Fruit fly (Drosophila melanogaster) whole organism, embryonic: ENCODE data around the gene CG10863.

ENCODE experiments used
- Ada2b ChIP-seq: fragments of 200-800 bp; sonication (Bioruptor generic); IDR thresholded peaks from 2 replicates; pipeline ENCODE4 v1.3.6; 2022; ENCODE audit warnings: missing biosample characterization, missing genetic modification characterization
- CG10366 ChIP-seq: fragments of 200-800 bp; sonication (Bioruptor generic); IDR thresholded peaks from 2 replicates; pipeline ENCODE4 v1.3.6; 2022; ENCODE audit warnings: missing biosample characterization, missing genetic modification characterization
- CG10462 ChIP-seq: fragments of 200-800 bp; sonication (Bioruptor generic); optimal IDR thresholded peaks from 2 replicates; lab custom pipeline; 2016; ENCODE audit warnings: missing biosample characterization, missing genetic modification characterization
- CG10959 ChIP-seq: fragments of 200-800 bp; sonication (Bioruptor generic); IDR thresholded peaks from 2 replicates; pipeline ENCODE4 v1.3.6; 2022; ENCODE audit warnings: missing biosample characterization, missing genetic modification characterization
- CG11398 ChIP-seq: fragments of 200-800 bp; sonication (Bioruptor generic); optimal IDR thresholded peaks from 2 replicates; lab custom pipeline; 2016; ENCODE audit warnings: missing biosample characterization, missing genetic modification characterization
- CG17328 ChIP-seq: fragments of 200-800 bp; sonication (Bioruptor generic); IDR thresholded peaks from 2 replicates; pipeline ENCODE4 v1.3.6; 2022; ENCODE audit warnings: missing biosample characterization, missing genetic modification characterization
- CG2116 ChIP-seq: fragments of 200-800 bp; sonication (Bioruptor generic); optimal IDR thresholded peaks from 3 replicates; lab custom pipeline; 2018; ENCODE audit warnings: missing biosample characterization, mild to moderate bottlenecking, missing genetic modification characterization
- CG2712 ChIP-seq: fragments of 200-800 bp; optimal IDR thresholded peaks from 3 replicates; lab custom pipeline; 2019; ENCODE audit warnings: missing biosample characterization, mild to moderate bottlenecking, missing genetic modification characterization, moderate library complexity
- CG31365 ChIP-seq: fragments of 200-800 bp; sonication (Bioruptor generic); optimal IDR thresholded peaks from 2 replicates; lab custom pipeline; 2018; ENCODE audit warnings: missing biosample characterization, mild to moderate bottlenecking, missing genetic modification characterization
- CG32767 ChIP-seq: fragments of 200-800 bp; sonication (Bioruptor generic); IDR thresholded peaks from 2 replicates; pipeline ENCODE4 v1.3.6; 2022; ENCODE audit warnings: missing biosample characterization, missing genetic modification characterization
- CG32772 ChIP-seq: fragments of 200-800 bp; sonication (Bioruptor generic); IDR thresholded peaks from 2 replicates; pipeline ENCODE4 v1.3.6; 2022; ENCODE audit warnings: missing biosample characterization, missing genetic modification characterization
- CG4707 ChIP-seq: fragments of 200-800 bp; sonication (Bioruptor generic); optimal IDR thresholded peaks from 2 replicates; lab custom pipeline; 2018; ENCODE audit warnings: missing biosample characterization, mild to moderate bottlenecking, missing genetic modification characterization, moderate library complexity
- CG6272 ChIP-seq: fragments of 200-800 bp; sonication (Bioruptor generic); IDR thresholded peaks from 2 replicates; pipeline ENCODE4 v1.3.6; 2022; ENCODE audit warnings: missing biosample characterization, missing genetic modification characterization
- CG6854 ChIP-seq: fragments of 200-800 bp; sonication (Bioruptor generic); optimal IDR thresholded peaks from 3 replicates; lab custom pipeline; 2017; ENCODE audit warnings: missing biosample characterization, mild to moderate bottlenecking, missing genetic modification characterization
- CG7963 ChIP-seq: fragments of 200-800 bp; sonication (Bioruptor generic); IDR thresholded peaks from 3 replicates; pipeline ENCODE4 v1.3.6; 2022; ENCODE audit warnings: missing biosample characterization, missing genetic modification characterization; ENCODE audit not compliant: partially characterized antibody
- Chrac-16 ChIP-seq: fragments of 200-800 bp; sonication (Bioruptor generic); optimal IDR thresholded peaks from 3 replicates; lab custom pipeline; 2016; ENCODE audit warnings: missing biosample characterization, missing genetic modification characterization
- Dref ChIP-seq: fragments of 200-800 bp; sonication (Bioruptor generic); IDR thresholded peaks from 2 replicates; pipeline ENCODE4 v1.3.6; 2022; ENCODE audit warnings: missing biosample characterization, missing genetic modification characterization
- Drgx ChIP-seq: fragments of 200-800 bp; sonication (Bioruptor generic); IDR thresholded peaks from 2 replicates; pipeline ENCODE4 v1.3.6; 2022; ENCODE audit warnings: missing biosample characterization, missing genetic modification characterization
- Ets97D ChIP-seq: fragments of 200-800 bp; sonication (Bioruptor generic); optimal IDR thresholded peaks from 3 replicates; lab custom pipeline; 2016; ENCODE audit warnings: missing biosample characterization, missing genetic modification characterization
- Kr ChIP-seq: fragments of 200-800 bp; sonication (Bioruptor generic); optimal IDR thresholded peaks from 2 replicates; lab custom pipeline; 2017; ENCODE audit warnings: missing biosample characterization, mild to moderate bottlenecking, missing genetic modification characterization
- MBD-R2 ChIP-seq: fragments of 200-800 bp; sonication (Bioruptor generic); IDR thresholded peaks from 2 replicates; pipeline ENCODE4 v1.3.6; 2022; ENCODE audit warnings: missing biosample characterization, missing genetic modification characterization
- Med ChIP-seq: fragments of 200-800 bp; sonication (Bioruptor generic); peaks from one replicate; lab custom pipeline; 2016; ENCODE audit warnings: missing biosample characterization, missing genetic modification characterization, mild to moderate bottlenecking, inconsistent platforms, moderate library complexity
- NFAT ChIP-seq: fragments of 200-800 bp; sonication (Bioruptor generic); IDR thresholded peaks from 2 replicates; pipeline ENCODE4 v1.3.6; 2022; ENCODE audit warnings: missing biosample characterization, missing genetic modification characterization
- Neu2 ChIP-seq: fragments of 200-800 bp; sonication (Bioruptor generic); optimal IDR thresholded peaks from 3 replicates; lab custom pipeline; 2016; ENCODE audit warnings: missing biosample characterization, missing genetic modification characterization, borderline replicate concordance
- Nf-YB ChIP-seq: fragments of 200-800 bp; sonication (Bioruptor generic); optimal IDR thresholded peaks from 3 replicates; lab custom pipeline; 2019; ENCODE audit warnings: missing biosample characterization, mild to moderate bottlenecking, missing genetic modification characterization, moderate library complexity
- PHDP ChIP-seq: fragments of 200-800 bp; sonication (Bioruptor generic); optimal IDR thresholded peaks from 3 replicates; lab custom pipeline; 2018; ENCODE audit warnings: missing biosample characterization, mild to moderate bottlenecking, missing genetic modification characterization, moderate library complexity
- Rfx ChIP-seq: fragments of 200-800 bp; sonication (Bioruptor generic); IDR thresholded peaks from 2 replicates; pipeline ENCODE4 v1.3.6; 2022; ENCODE audit warnings: missing biosample characterization, missing genetic modification characterization
- Sin3A ChIP-seq: fragments of >200 bp; optimal IDR thresholded peaks from 2 replicates; lab custom pipeline; 2018
- al ChIP-seq: fragments of 200-800 bp; sonication (Bioruptor generic); IDR thresholded peaks from 2 replicates; pipeline ENCODE4 v1.3.6; 2022; ENCODE audit warnings: missing biosample characterization, missing genetic modification characterization
- ara ChIP-seq: fragments of 200-800 bp; sonication (Bioruptor generic); IDR thresholded peaks from 2 replicates; pipeline ENCODE4 v1.3.6; 2022; ENCODE audit warnings: missing biosample characterization, missing genetic modification characterization
- ase ChIP-seq: fragments of 200-800 bp; sonication (Bioruptor generic); IDR thresholded peaks from 3 replicates; pipeline ENCODE4 v1.3.6; 2022; ENCODE audit warnings: missing biosample characterization, missing genetic modification characterization
- ato ChIP-seq: fragments of 200-800 bp; sonication (Bioruptor generic); IDR thresholded peaks from 2 replicates; pipeline ENCODE4 v1.3.6; 2022; ENCODE audit warnings: missing biosample characterization, missing genetic modification characterization; ENCODE audit not compliant: partially characterized antibody
- bigmax ChIP-seq: fragments of 200-800 bp; sonication (Bioruptor generic); optimal IDR thresholded peaks from 2 replicates; lab custom pipeline; 2018; ENCODE audit warnings: missing biosample characterization, mild to moderate bottlenecking, missing genetic modification characterization
- bowl ChIP-seq: fragments of 200-800 bp; sonication (Bioruptor generic); IDR thresholded peaks from 2 replicates; pipeline ENCODE4 v1.3.6; 2022; ENCODE audit warnings: missing biosample characterization, missing genetic modification characterization
- bsh ChIP-seq, 2 experiments: fragments of 200-800 bp; sonication (Bioruptor generic); optimal IDR thresholded peaks; 2 replicates each; lab custom pipeline; 2017 to 2018; ENCODE audit warnings: mild to moderate bottlenecking in 2 of 2, missing biosample characterization in 2 of 2, missing genetic modification characterization in 2 of 2, moderate library complexity in 1 of 2
- cad ChIP-seq: fragments of >200 bp; optimal IDR thresholded peaks from 2 replicates; lab custom pipeline; 2017; ENCODE audit warnings: missing biosample characterization, missing genetic modification characterization
- chm ChIP-seq: fragments of 200-800 bp; sonication (Bioruptor generic); IDR thresholded peaks from 2 replicates; pipeline ENCODE4 v1.3.6; 2022; ENCODE audit warnings: missing biosample characterization, missing genetic modification characterization
- crol ChIP-seq: fragments of 200-800 bp; sonication (Bioruptor generic); IDR thresholded peaks from 2 replicates; pipeline ENCODE4 v1.3.6; 2022; ENCODE audit warnings: missing biosample characterization, missing genetic modification characterization
- da ChIP-seq: fragments of 200-800 bp; sonication (Bioruptor generic); optimal IDR thresholded peaks from 2 replicates; lab custom pipeline; 2016; ENCODE audit warnings: missing biosample characterization, missing genetic modification characterization
- dm ChIP-seq: fragments of 200-800 bp; sonication (Bioruptor generic); optimal IDR thresholded peaks from 3 replicates; lab custom pipeline; 2016; ENCODE audit warnings: missing biosample characterization, missing genetic modification characterization
- en ChIP-seq: fragments of 200-800 bp; sonication (Bioruptor generic); optimal IDR thresholded peaks from 2 replicates; lab custom pipeline; 2016; ENCODE audit warnings: missing biosample characterization, missing genetic modification characterization
- kay ChIP-seq: fragments of 200-800 bp; sonication (Bioruptor generic); optimal IDR thresholded peaks from 2 replicates; lab custom pipeline; 2016; ENCODE audit warnings: missing biosample characterization, missing genetic modification characterization
- knrl ChIP-seq: fragments of 200-800 bp; sonication (Bioruptor generic); IDR thresholded peaks from 3 replicates; pipeline ENCODE4 v1.3.6; 2022; ENCODE audit warnings: missing biosample characterization, missing genetic modification characterization; ENCODE audit not compliant: partially characterized antibody
- mirr ChIP-seq: fragments of 200-800 bp; sonication (Bioruptor generic); optimal IDR thresholded peaks from 3 replicates; lab custom pipeline; 2018; ENCODE audit warnings: missing biosample characterization, mild to moderate bottlenecking, missing genetic modification characterization
- peb ChIP-seq: fragments of 200-800 bp; sonication (Bioruptor generic); IDR thresholded peaks from 2 replicates; pipeline ENCODE4 v1.3.6; 2022; ENCODE audit warnings: missing biosample characterization, missing genetic modification characterization
- prd ChIP-seq, 3 experiments: fragments of >200 bp in 2 of 3; fragments of 200-800 bp in 1 of 3; sonication (Bioruptor generic) in 1 of 3; optimal IDR thresholded peaks in 2 of 3; IDR thresholded peaks in 1 of 3; 2 replicates in 2 of 3; 3 replicates in 1 of 3; pipeline versions ENCODE4 v1.3.6 to Lab custom; 2017 to 2022; ENCODE audit warnings: missing biosample characterization in 1 of 3, missing genetic modification characterization in 1 of 3
- pzg ChIP-seq: fragments of 200-800 bp; sonication (Bioruptor generic); optimal IDR thresholded peaks from 3 replicates; lab custom pipeline; 2018; ENCODE audit warnings: missing biosample characterization, mild to moderate bottlenecking, missing genetic modification characterization, moderate library complexity
- repo ChIP-seq: fragments of 200-800 bp; sonication (Bioruptor generic); optimal IDR thresholded peaks from 2 replicates; lab custom pipeline; 2016; ENCODE audit warnings: missing biosample characterization, missing genetic modification characterization
- schlank ChIP-seq: fragments of 200-800 bp; sonication (Bioruptor generic); optimal IDR thresholded peaks from 2 replicates; lab custom pipeline; 2018; ENCODE audit warnings: missing biosample characterization, mild to moderate bottlenecking, missing genetic modification characterization
- sima ChIP-seq: fragments of 200-800 bp; sonication (Bioruptor generic); optimal IDR thresholded peaks from 2 replicates; lab custom pipeline; 2016; ENCODE audit warnings: missing biosample characterization, missing genetic modification characterization
- sqz ChIP-seq: fragments of 200-800 bp; sonication (Bioruptor generic); optimal IDR thresholded peaks from 3 replicates; lab custom pipeline; 2018; ENCODE audit warnings: missing biosample characterization, mild to moderate bottlenecking, missing genetic modification characterization
- tin ChIP-seq: fragments of 200-800 bp; sonication (Bioruptor generic); optimal IDR thresholded peaks from 3 replicates; lab custom pipeline; 2016; ENCODE audit warnings: missing biosample characterization, missing genetic modification characterization
- usp ChIP-seq: fragments of >200 bp; optimal IDR thresholded peaks from 2 replicates; lab custom pipeline; 2017; ENCODE audit warnings: missing biosample characterization, missing genetic modification characterization

Gene CG10863

DNA sequence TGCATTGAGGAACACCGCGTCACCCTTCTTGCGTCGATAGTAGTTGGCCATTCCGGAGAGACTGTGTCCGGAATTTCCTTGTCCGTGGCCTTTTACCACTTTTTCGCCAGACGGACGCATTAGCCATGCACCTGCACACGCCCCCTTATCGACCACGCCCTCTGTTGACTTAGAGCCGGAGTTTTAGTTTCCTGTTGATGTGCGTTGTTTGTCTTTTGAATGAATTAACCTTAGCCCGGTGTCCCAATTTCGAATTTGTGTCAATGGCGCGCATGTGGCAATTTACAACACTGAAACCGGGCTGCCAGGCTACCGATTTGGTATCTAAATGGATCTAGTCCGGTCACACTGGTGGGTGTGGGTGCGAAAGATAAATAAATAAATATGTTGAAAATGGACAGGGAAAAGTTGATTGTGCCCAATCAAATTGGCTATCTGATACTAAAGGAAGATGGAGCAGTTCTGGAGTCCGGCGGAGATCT lies 45.7 kb downstream of the CG10863 start, which contains the start of the genes Gr63a and Lamtor4 (continued):
- TF ChIP-seq CG17328, result no peak
- TF ChIP-seq schlank (tag; lab: Kevin White, UChicago), result no peak
- TF ChIP-seq Sin3A (lab: Kevin White, UChicago), result peak; percentile 42
- no peak for TF ChIP-seq Kr
- TF ChIP-seq Dref (GFP tag; lab: Robert Waterston, UW), result no peak
- TF ChIP-seq CG4707, result no peak
- TF ChIP-seq crol (GFP tag; lab: Robert Waterston, UW), result no peak
- peak; percentile 91 for TF ChIP-seq Med (GFP tag; lab: Kevin White, UChicago)
- peak; percentile 81 for TF ChIP-seq MBD-R2
- TF ChIP-seq mirr (GFP tag; lab: Kevin White, UChicago), result peak; percentile 6
- no peak for TF ChIP-seq en (GFP tag; lab: Kevin White, UChicago)
- TF ChIP-seq da (GFP tag; lab: Kevin White, UChicago), result no peak
- peak; percentile 1 for TF ChIP-seq Nf-YB (GFP tag; lab: Kevin White, UChicago)
- peak; percentile 15 for TF ChIP-seq bigmax (GFP tag; lab: Kevin White, UChicago)
- TF ChIP-seq chm (GFP tag; lab: Robert Waterston, UW), result no peak
- no peak for TF ChIP-seq PHDP
- no peak for TF ChIP-seq Drgx
- no peak for TF ChIP-seq repo (GFP tag; lab: Kevin White, UChicago)
- no peak for TF ChIP-seq cad (GFP tag; lab: Kevin White, UChicago)
- TF ChIP-seq Ets97D (GFP tag; lab: Kevin White, UChicago), result peak; percentile 73
- TF ChIP-seq ato (GFP tag; lab: Robert Waterston, UW), result no peak
- no peak for TF ChIP-seq CG31365
- TF ChIP-seq CG32772 (GFP tag; lab: Robert Waterston, UW), result no peak
- TF ChIP-seq CG2712 (tag; lab: Kevin White, UChicago), result peak; percentile 9
- no peak for TF ChIP-seq CG32767 (GFP tag; lab: Robert Waterston, UW)
- TF ChIP-seq bsh (GFP tag; optimal IDR thresholded peaks at IDR 0.05; lab: Kevin White, UChicago), result no peak
- TF ChIP-seq sima (GFP tag; lab: Kevin White, UChicago), result no peak
- peak; percentile 69 for TF ChIP-seq CG2116
- TF ChIP-seq sqz (GFP tag; lab: Kevin White, UChicago), result no peak
- no peak for TF ChIP-seq prd (optimal IDR thresholded peaks at IDR 0.05; lab: Kevin White, UChicago)
- TF ChIP-seq prd (GFP tag; IDR thresholded peaks at IDR 0.05; lab: Robert Waterston, UW), result no peak
- no peak for TF ChIP-seq Ada2b (GFP tag; lab: Robert Waterston, UW)
- TF ChIP-seq CG10959 (GFP tag; lab: Robert Waterston, UW), result no peak
- no peak for TF ChIP-seq peb (GFP tag; lab: Robert Waterston, UW)
- no peak for TF ChIP-seq bowl
- TF ChIP-seq Chrac-16, result no peak
- TF ChIP-seq usp (GFP tag; lab: Kevin White, UChicago), result no peak
- no peak for TF ChIP-seq CG6854 (GFP tag; lab: Kevin White, UChicago)
- TF ChIP-seq al, result no peak
- TF ChIP-seq ara, result no peak
- TF ChIP-seq CG10366 (GFP tag; lab: Robert Waterston, UW), result no peak
- peak; percentile 0 for TF ChIP-seq tin (GFP tag; lab: Kevin White, UChicago)
- TF ChIP-seq CG7963 (GFP tag; lab: Robert Waterston, UW), result no peak
- peak; percentile 60 for TF ChIP-seq Rfx (GFP tag; lab: Robert Waterston, UW)
- TF ChIP-seq dm (GFP tag; lab: Kevin White, UChicago), result peak; percentile 47
- TF ChIP-seq ase, result no peak
- TF ChIP-seq knrl (GFP tag; lab: Robert Waterston, UW), result no peak
- no peak for TF ChIP-seq CG6272 (GFP tag; lab: Robert Waterston, UW)
- TF ChIP-seq Neu2 (GFP tag; lab: Kevin White, UChicago), result no peak
- no peak for TF ChIP-seq kay
- peak; percentile 88 for TF ChIP-seq pzg
- TF ChIP-seq CG10462, result no peak
- peak; percentile 0 for TF ChIP-seq CG11398 (GFP tag; lab: Kevin White, UChicago)
- no peak for TF ChIP-seq NFAT
